Worm (Caenorhabditis elegans) whole organism, L1 larva: ENCODE measurements around the gene F56D2.8.

Experiments used
- C04F5.9 ChIP-seq: sonication (generic microtip); optimal IDR thresholded peaks from 2 replicates; lab custom pipeline; 2016; ENCODE audit warnings: missing genetic modification characterization, missing compliant biosample characterization
- C16A3.4 ChIP-seq: fragments of 150-350 bp; optimal IDR thresholded peaks from 2 replicates; lab custom pipeline; 2014; ENCODE audit warnings: missing biosample characterization, missing genetic modification characterization
- C34B4.2 ChIP-seq: sonication (generic microtip); optimal IDR thresholded peaks from 2 replicates; lab custom pipeline; 2017; ENCODE audit warnings: mild to moderate bottlenecking, missing genetic modification characterization, missing compliant biosample characterization
- Y116A8C.19 ChIP-seq: sonication (generic microtip); optimal IDR thresholded peaks from 2 replicates; lab custom pipeline; 2016; ENCODE audit warnings: missing compliant biosample characterization, missing genetic modification characterization, borderline replicate concordance
- aha-1 ChIP-seq: fragments of 150-350 bp; optimal IDR thresholded peaks from 2 replicates; lab custom pipeline; 2014; ENCODE audit warnings: missing biosample characterization, missing genetic modification characterization
- ama-1 ChIP-seq: fragments of 150-350 bp; optimal IDR thresholded peaks from 2 replicates; lab custom pipeline; 2014
- blmp-1 ChIP-seq: fragments of 150-350 bp; optimal IDR thresholded peaks from 2 replicates; lab custom pipeline; 2014; ENCODE audit warnings: missing biosample characterization, missing genetic modification characterization
- ceh-8 ChIP-seq: fragments of 200-800 bp; sonication (Bioruptor generic); optimal IDR thresholded peaks from 2 replicates; lab custom pipeline; 2018; ENCODE audit warnings: mild to moderate bottlenecking, missing genetic modification characterization, moderate library complexity, missing compliant biosample characterization
- ceh-90 ChIP-seq: sonication (generic microtip); optimal IDR thresholded peaks from 2 replicates; lab custom pipeline; 2016; ENCODE audit warnings: missing genetic modification characterization, missing compliant biosample characterization
- dpl-1 ChIP-seq, 3 experiments: fragments of 150-350 bp in 2 of 3; sonication (generic microtip) in 1 of 3; optimal IDR thresholded peaks; 2 replicates each; lab custom pipeline; 2014 to 2017; ENCODE audit warnings: missing biosample characterization in 3 of 3, missing genetic modification characterization in 3 of 3, missing genetic modification reagents in 3 of 3
- efl-1 ChIP-seq, 4 experiments: fragments of 150-350 bp; optimal IDR thresholded peaks in 3 of 4; peaks in 1 of 4; 1 replicate in 1 of 4; 2 replicates in 3 of 4; lab custom pipeline; 2014; ENCODE audit warnings: missing biosample characterization in 2 of 4, missing genetic modification characterization in 2 of 4, missing genetic modification reagents in 2 of 4
- efl-3 ChIP-seq: fragments of 200-800 bp; sonication (Bioruptor generic); optimal IDR thresholded peaks from 2 replicates; lab custom pipeline; 2018; ENCODE audit warnings: mild to moderate bottlenecking, missing genetic modification characterization, missing compliant biosample characterization
- egl-27 ChIP-seq, 2 experiments: fragments of 150-350 bp in 1 of 2; sonication (generic microtip); optimal IDR thresholded peaks; 3 replicates each; lab custom pipeline; 2017 to 2018; ENCODE audit warnings: missing biosample characterization in 2 of 2, missing genetic modification characterization in 2 of 2, missing genetic modification reagents in 2 of 2
- elt-3 ChIP-seq, 6 experiments: fragments of 150-350 bp in 1 of 6; sonication (generic microtip); optimal IDR thresholded peaks; 2 replicates each; lab custom pipeline; 2017 to 2018; ENCODE audit warnings: missing biosample characterization in 6 of 6, missing genetic modification characterization in 6 of 6, inconsistent platforms in 1 of 6
- fkh-4 ChIP-seq: sonication (generic microtip); optimal IDR thresholded peaks from 2 replicates; lab custom pipeline; 2016; ENCODE audit warnings: missing compliant biosample characterization, missing genetic modification characterization, borderline replicate concordance
- fkh-8 ChIP-seq: sonication (generic microtip); optimal IDR thresholded peaks from 2 replicates; lab custom pipeline; 2016; ENCODE audit warnings: mild to moderate bottlenecking, missing genetic modification characterization, missing compliant biosample characterization
- fos-1 ChIP-seq: fragments of 150-350 bp; optimal IDR thresholded peaks from 2 replicates; lab custom pipeline; 2014; ENCODE audit warnings: missing biosample characterization, missing genetic modification characterization
- grh-1 ChIP-seq: fragments of 200-800 bp; sonication (Bioruptor generic); IDR thresholded peaks from 2 replicates; pipeline ENCODE4 v1.3.6; 2022; ENCODE audit warnings: missing genetic modification reagents, missing genetic modification characterization, missing compliant biosample characterization
- irx-1 ChIP-seq: sonication (generic microtip); optimal IDR thresholded peaks from 2 replicates; lab custom pipeline; 2016; ENCODE audit warnings: missing genetic modification characterization, missing compliant biosample characterization
- isw-1 ChIP-seq: fragments of 200-800 bp; sonication (Bioruptor generic); IDR thresholded peaks from 2 replicates; pipeline ENCODE4 v1.3.6; 2022; ENCODE audit warnings: missing genetic modification characterization, missing compliant biosample characterization
- lin-14 ChIP-seq: fragments of 200-800 bp; sonication (Bioruptor generic); optimal IDR thresholded peaks from 2 replicates; lab custom pipeline; 2018; ENCODE audit warnings: mild to moderate bottlenecking, missing genetic modification characterization, moderate library complexity, missing compliant biosample characterization
- lsy-2 ChIP-seq, 2 experiments: fragments of 150-350 bp; optimal IDR thresholded peaks; 2 replicates each; lab custom pipeline; 2014; ENCODE audit warnings: missing biosample characterization in 2 of 2, missing genetic modification characterization in 2 of 2
- mdl-1 ChIP-seq, 2 experiments: fragments of 150-350 bp; optimal IDR thresholded peaks; 2 replicates each; lab custom pipeline; 2014 to 2017; ENCODE audit warnings: missing biosample characterization in 2 of 2, missing genetic modification characterization in 2 of 2, inconsistent platforms in 1 of 2
- mef-2 ChIP-seq: fragments of 150-350 bp; optimal IDR thresholded peaks from 2 replicates; lab custom pipeline; 2014; ENCODE audit warnings: missing biosample characterization, missing genetic modification characterization
- mep-1 ChIP-seq: fragments of 150-350 bp; optimal IDR thresholded peaks from 2 replicates; lab custom pipeline; 2014; ENCODE audit warnings: missing biosample characterization, missing genetic modification characterization
- nhr-20 ChIP-seq: sonication (generic microtip); optimal IDR thresholded peaks from 2 replicates; lab custom pipeline; 2016; ENCODE audit warnings: mild to moderate bottlenecking, missing genetic modification characterization, missing compliant biosample characterization
- nhr-28 ChIP-seq: fragments of 150-350 bp; optimal IDR thresholded peaks from 2 replicates; lab custom pipeline; 2014; ENCODE audit warnings: missing biosample characterization, missing genetic modification characterization
- nhr-47 ChIP-seq: sonication (generic microtip); optimal IDR thresholded peaks from 2 replicates; lab custom pipeline; 2016; ENCODE audit warnings: mild to moderate bottlenecking, missing genetic modification characterization, moderate library complexity, missing compliant biosample characterization
- nhr-76 ChIP-seq: sonication (generic microtip); optimal IDR thresholded peaks from 2 replicates; lab custom pipeline; 2017; ENCODE audit warnings: missing biosample characterization, missing genetic modification characterization
- nhr-77 ChIP-seq: fragments of 150-350 bp; optimal IDR thresholded peaks from 2 replicates; lab custom pipeline; 2014; ENCODE audit warnings: missing biosample characterization, missing genetic modification characterization
- nhr-84 ChIP-seq: sonication (generic microtip); optimal IDR thresholded peaks from 2 replicates; lab custom pipeline; 2017; ENCODE audit warnings: missing biosample characterization, missing genetic modification characterization
- nhr-85 ChIP-seq: sonication (generic microtip); peaks from one replicate; lab custom pipeline; 2016; ENCODE audit warnings: missing genetic modification characterization, inconsistent platforms, missing compliant biosample characterization
- nhr-90 ChIP-seq: sonication (generic microtip); optimal IDR thresholded peaks from 2 replicates; lab custom pipeline; 2016; ENCODE audit warnings: mild to moderate bottlenecking, missing genetic modification characterization, missing compliant biosample characterization; ENCODE audit not compliant: poor library complexity
- pag-3 ChIP-seq: sonication (generic microtip); optimal IDR thresholded peaks from 2 replicates; lab custom pipeline; 2017; ENCODE audit warnings: missing genetic modification characterization, mild to moderate bottlenecking, missing compliant biosample characterization, antibody characterized with exemption, borderline replicate concordance; ENCODE audit not compliant: insufficient read depth
- pax-3 ChIP-seq: fragments of 200-800 bp; sonication (Bioruptor generic); optimal IDR thresholded peaks from 2 replicates; lab custom pipeline; 2018; ENCODE audit warnings: mild to moderate bottlenecking, missing genetic modification characterization, moderate library complexity, missing compliant biosample characterization
- rnt-1 ChIP-seq: sonication (generic microtip); optimal IDR thresholded peaks from 2 replicates; lab custom pipeline; 2016; ENCODE audit warnings: mild to moderate bottlenecking, missing genetic modification characterization, moderate library complexity, missing compliant biosample characterization
- skn-1 ChIP-seq: fragments of 150-350 bp; optimal IDR thresholded peaks from 2 replicates; lab custom pipeline; 2014; ENCODE audit warnings: missing biosample characterization, missing genetic modification characterization
- snpc-4 ChIP-seq: fragments of 150-350 bp; optimal IDR thresholded peaks from 2 replicates; lab custom pipeline; 2014; ENCODE audit warnings: missing biosample characterization, missing genetic modification characterization
- sox-4 ChIP-seq: sonication (generic microtip); optimal IDR thresholded peaks from 2 replicates; lab custom pipeline; 2016; ENCODE audit warnings: missing genetic modification characterization, missing compliant biosample characterization
- sup-37 ChIP-seq: fragments of 200-800 bp; sonication (Bioruptor generic); optimal IDR thresholded peaks from 2 replicates; lab custom pipeline; 2018; ENCODE audit warnings: mild to moderate bottlenecking, missing genetic modification characterization, missing compliant biosample characterization
- swsn-7 ChIP-seq: sonication (generic microtip); optimal IDR thresholded peaks from 2 replicates; lab custom pipeline; 2016; ENCODE audit warnings: missing genetic modification characterization, missing compliant biosample characterization
- tlp-1 ChIP-seq: fragments of 150-350 bp; optimal IDR thresholded peaks from 2 replicates; lab custom pipeline; 2014; ENCODE audit warnings: missing biosample characterization, missing genetic modification characterization
- unc-130 ChIP-seq: fragments of 150-350 bp; optimal IDR thresholded peaks from 2 replicates; lab custom pipeline; 2017; ENCODE audit warnings: missing biosample characterization, missing genetic modification characterization, inconsistent platforms
- unc-62 ChIP-seq: fragments of 150-350 bp; optimal IDR thresholded peaks from 2 replicates; lab custom pipeline; 2014; ENCODE audit warnings: missing biosample characterization, missing genetic modification reagents, missing genetic modification characterization
- unc-86 ChIP-seq: sonication (generic microtip); optimal IDR thresholded peaks from 2 replicates; lab custom pipeline; 2016; ENCODE audit warnings: missing genetic modification characterization, missing compliant biosample characterization
- vab-15 ChIP-seq: sonication (generic microtip); optimal IDR thresholded peaks from 2 replicates; lab custom pipeline; 2017; ENCODE audit warnings: missing genotype, mild to moderate bottlenecking, missing genetic modification characterization, missing compliant biosample characterization
- xbp-1 ChIP-seq: sonication (generic microtip); optimal IDR thresholded peaks from 2 replicates; lab custom pipeline; 2016; ENCODE audit warnings: missing genetic modification characterization, missing compliant biosample characterization
- zip-4 ChIP-seq: fragments of 200-800 bp; sonication (Bioruptor generic); optimal IDR thresholded peaks from 2 replicates; lab custom pipeline; 2018; ENCODE audit warnings: mild to moderate bottlenecking, missing genetic modification characterization, moderate library complexity, missing compliant biosample characterization
- ztf-11 ChIP-seq, 2 experiments: sonication (generic microtip); optimal IDR thresholded peaks; 2 replicates each; lab custom pipeline; 2016 to 2017; ENCODE audit warnings: missing genetic modification characterization in 2 of 2, missing biosample characterization in 1 of 2, missing compliant biosample characterization in 1 of 2

The F56D2.8 gene

DNA sequence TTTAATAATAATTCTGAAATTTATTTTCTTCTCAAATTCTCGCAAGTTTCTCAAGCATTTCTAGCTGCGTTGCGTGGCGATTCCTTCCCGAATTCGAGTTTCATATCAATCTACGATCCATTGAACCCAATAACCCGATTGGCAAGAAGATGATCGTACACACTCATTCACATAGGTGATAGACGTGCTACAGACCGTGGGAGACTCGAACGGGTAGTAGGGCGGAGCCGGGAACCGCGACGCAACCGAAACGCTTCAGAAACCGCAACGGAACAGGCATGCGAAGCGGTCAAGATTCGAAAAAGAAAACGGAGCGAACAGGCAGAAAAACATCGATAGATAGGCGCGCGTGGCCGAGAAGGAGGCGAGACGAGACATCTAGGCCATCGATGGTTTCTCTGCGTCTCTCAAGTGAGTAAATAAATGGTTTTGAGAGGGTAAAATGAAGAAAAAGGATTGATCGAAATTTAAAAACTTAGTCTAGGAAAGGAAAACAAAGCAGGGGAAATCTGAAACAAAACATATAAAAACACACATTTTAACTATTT is 20.8 kb upstream of the F56D2.8 start, which contains the start of gene madf-11 (continued):
- TF ChIP-seq nhr-76 (tag; lab: Kevin White, UChicago) (no peak), C16A3.4 (tag; lab: Kevin White, UChicago) (peak; percentile 49), ceh-8 (no peak), unc-86 (tag; lab: Kevin White, UChicago) (peak; percentile 41), fkh-4 (tag; lab: Kevin White, UChicago) (no peak), fkh-8 (tag; lab: Kevin White, UChicago) (peak; percentile 66), pag-3 (tag; lab: Kevin White, UChicago) (no peak), nhr-85 (tag; lab: Kevin White, UChicago) (peak; percentile 83), C34B4.2 (tag; lab: Kevin White, UChicago) (no peak)
- TF ChIP-seq, all 84 proteins: peak for 37

DNA sequence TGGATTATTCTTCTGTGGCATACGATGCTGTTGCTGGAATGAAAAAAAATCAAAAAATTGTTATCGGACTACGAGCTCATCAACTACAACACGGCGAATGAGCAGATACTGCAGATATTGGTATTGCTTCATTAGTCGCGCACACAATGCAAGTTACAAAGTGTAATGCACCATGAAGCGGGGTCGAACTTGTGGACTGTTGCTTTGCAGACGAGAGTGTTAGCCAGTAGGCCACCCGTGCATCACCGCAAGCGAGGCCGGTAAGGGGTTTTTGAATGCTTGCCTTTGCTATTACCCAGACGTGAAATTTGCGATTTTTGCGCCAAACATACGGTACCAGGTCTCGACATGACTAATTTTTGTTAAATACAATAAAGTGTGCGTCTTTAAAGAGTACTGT is 19.3 kb upstream of the F56D2.8 start:
- peak in 2 of 6 experiments; percentile 24 to 58 for TF ChIP-seq elt-3 (tag; optimal IDR thresholded peaks at IDR 0.05; lab: Kevin White, UChicago)
- peak; percentile 77 for TF ChIP-seq nhr-77
- TF ChIP-seq unc-62 (GFP tag; lab: Kevin White, UChicago), result no peak
- TF ChIP-seq nhr-47 (tag; lab: Kevin White, UChicago), result peak; percentile 81
- no peak for TF ChIP-seq efl-3 (GFP tag; lab: Kevin White, UChicago)
- TF ChIP-seq aha-1 (tag; lab: Kevin White, UChicago), result no peak
- no peak for TF ChIP-seq unc-86 (tag; lab: Kevin White, UChicago)
- TF ChIP-seq grh-1 (GFP tag; lab: Robert Waterston, UW), result peak; percentile 33; the same call in 1 of the 2 replicates
- peak; percentile 7 for TF ChIP-seq ceh-90
- TF ChIP-seq dpl-1 (GFP tag; optimal IDR thresholded peaks at IDR 0.05; lab: Kevin White, UChicago), result peak; percentile 8 to 59 (median 58)
- peak; percentile 25 for TF ChIP-seq C04F5.9 (tag; lab: Kevin White, UChicago)
- peak; percentile 58 for TF ChIP-seq skn-1 (tag; lab: Kevin White, UChicago)
- TF ChIP-seq ama-1 (lab: Kevin White, UChicago), result peak; percentile 6
- peak; percentile 82 for TF ChIP-seq nhr-20 (tag; lab: Kevin White, UChicago)
- TF ChIP-seq Y116A8C.19 (tag; lab: Kevin White, UChicago), result no peak
- TF ChIP-seq fkh-8 (tag; lab: Kevin White, UChicago), result peak; percentile 34
- no peak for TF ChIP-seq nhr-84 (tag; lab: Kevin White, UChicago)
- TF ChIP-seq irx-1 (tag; lab: Kevin White, UChicago), result peak; percentile 62
- peak; percentile 55 to 70 for TF ChIP-seq lsy-2 (tag; optimal IDR thresholded peaks at IDR 0.05; lab: Kevin White, UChicago)
- no peak for TF ChIP-seq C34B4.2 (tag; lab: Kevin White, UChicago)
- TF ChIP-seq egl-27 (tag; optimal IDR thresholded peaks at IDR 0.05; lab: Kevin White, UChicago), result no peak
- TF ChIP-seq tlp-1, result no peak
- TF ChIP-seq fkh-4 (tag; lab: Kevin White, UChicago), result no peak
- peak; percentile 78 for TF ChIP-seq nhr-90 (tag; lab: Kevin White, UChicago)
- peak; percentile 81 for TF ChIP-seq mep-1 (tag; lab: Kevin White, UChicago)
- peak; percentile 75 for TF ChIP-seq swsn-7 (tag; lab: Kevin White, UChicago)
- TF ChIP-seq nhr-28 (tag; lab: Kevin White, UChicago), result no peak
- peak; percentile 16 for TF ChIP-seq fos-1 (tag; lab: Kevin White, UChicago)
- peak; percentile 43 for TF ChIP-seq sup-37 (GFP tag; lab: Kevin White, UChicago)
- TF ChIP-seq lin-14 (GFP tag; lab: Kevin White, UChicago), result peak; percentile 66
- peak; percentile 57 for TF ChIP-seq xbp-1 (tag; lab: Kevin White, UChicago)
- TF ChIP-seq isw-1 (GFP tag; lab: Robert Waterston, UW), result no peak
- peak; percentile 43 for TF ChIP-seq ceh-8
- no peak for TF ChIP-seq blmp-1
- no peak for TF ChIP-seq sox-4 (tag; lab: Kevin White, UChicago)
- TF ChIP-seq zip-4 (GFP tag; lab: Kevin White, UChicago), result peak; percentile 17
- peak; percentile 54 for TF ChIP-seq snpc-4 (tag; lab: Kevin White, UChicago)
- peak in 1 of 2 experiments; percentile 76 for TF ChIP-seq mdl-1 (tag; optimal IDR thresholded peaks at IDR 0.05; lab: Kevin White, UChicago)
- TF ChIP-seq rnt-1 (tag; lab: Kevin White, UChicago), result peak; percentile 88
- peak; percentile 5 for TF ChIP-seq unc-130 (tag; lab: Kevin White, UChicago)
- peak in 1 of 2 experiments; percentile 38 for TF ChIP-seq ztf-11 (tag; optimal IDR thresholded peaks at IDR 0.05; lab: Kevin White, UChicago)
- TF ChIP-seq mef-2, result no peak
- no peak for TF ChIP-seq vab-15
- TF ChIP-seq efl-1 (optimal IDR thresholded peaks at IDR 0.05; lab: Kevin White, UChicago), result peak; percentile 67 to 71
- TF ChIP-seq efl-1 (GFP tag; optimal IDR thresholded peaks at IDR 0.05 in 1 of 2; lab: Kevin White, UChicago), result peak; percentile 52 to 97
- no peak for TF ChIP-seq pax-3 (tag; lab: Kevin White, UChicago)
